Worm (Caenorhabditis elegans) whole organism, L4 larva: ENCODE measurements around the gene ZK637.4.

Experiments
- F44E2.7 ChIP-seq: fragments of 200-800 bp; sonication (Bioruptor generic); IDR thresholded peaks from 2 replicates; pipeline ENCODE4 v2.1.2; 2022; ENCODE audit warnings: missing genetic modification characterization, missing compliant biosample characterization
- aha-1 ChIP-seq: fragments of 150-350 bp; peaks from one replicate; lab custom pipeline; 2014; ENCODE audit warnings: missing biosample characterization, missing genetic modification characterization
- arid-1 ChIP-seq: fragments of 200-800 bp; sonication (Bioruptor generic); conservative IDR thresholded peaks from 2 replicates; pipeline ENCODE4 v1.3.6; 2022; ENCODE audit warnings: missing genetic modification reagents, missing genetic modification characterization, missing compliant biosample characterization
- ces-1 ChIP-seq: fragments of 150-350 bp; sonication (generic microtip); optimal IDR thresholded peaks from 4 replicates; lab custom pipeline; 2014; ENCODE audit warnings: missing biosample characterization, missing genetic modification reagents, missing genetic modification characterization
- hlh-30 ChIP-seq: sonication (generic microtip); optimal IDR thresholded peaks from 2 replicates; lab custom pipeline; 2017; ENCODE audit warnings: antibody characterized with exemption, mild to moderate bottlenecking, missing genetic modification characterization, missing compliant biosample characterization; ENCODE audit not compliant: insufficient read depth
- lin-13 ChIP-seq: fragments of 150-350 bp; optimal IDR thresholded peaks from 2 replicates; lab custom pipeline; 2014; ENCODE audit warnings: missing biosample characterization, missing genetic modification reagents, missing genetic modification characterization
- lin-29 ChIP-seq: fragments of 200-800 bp; sonication (Bioruptor generic); IDR thresholded peaks from 2 replicates; pipeline ENCODE4 v1.3.6; 2022; ENCODE audit warnings: missing genetic modification reagents, missing genetic modification characterization, missing compliant biosample characterization
- mes-2 ChIP-seq: sonication (generic microtip); optimal IDR thresholded peaks from 2 replicates; lab custom pipeline; 2016; ENCODE audit warnings: missing genotype, mild to moderate bottlenecking, missing genetic modification characterization, missing compliant biosample characterization; ENCODE audit not compliant: poor library complexity, severe bottlenecking
- nhr-76 ChIP-seq: fragments of 150-350 bp; optimal IDR thresholded peaks from 2 replicates; lab custom pipeline; 2014; ENCODE audit warnings: missing biosample characterization, missing genetic modification characterization
- pqm-1 ChIP-seq: sonication (generic microtip); optimal IDR thresholded peaks from 2 replicates; lab custom pipeline; 2017; ENCODE audit warnings: missing biosample characterization, missing genetic modification characterization
- unc-62 ChIP-seq, 3 experiments: fragments of 150-350 bp in 1 of 3; sonication (generic microtip); optimal IDR thresholded peaks in 2 of 3; peaks in 1 of 3; 1 replicate in 1 of 3; 2 replicates in 2 of 3; lab custom pipeline; 2014 to 2017; ENCODE audit warnings: missing biosample characterization in 3 of 3, missing genetic modification characterization in 3 of 3, missing genetic modification reagents in 3 of 3, missing genotype in 1 of 3
- zag-1 ChIP-seq: fragments of 150-350 bp; optimal IDR thresholded peaks from 2 replicates; lab custom pipeline; 2014; ENCODE audit warnings: missing biosample characterization, missing genetic modification characterization
- ztf-11 ChIP-seq: fragments of 150-350 bp; optimal IDR thresholded peaks from 2 replicates; lab custom pipeline; 2014; ENCODE audit warnings: missing biosample characterization, missing genetic modification characterization

ce11 chrIII:8923240-8923734 is 29.7 kb downstream of the ZK637.4 start, which contains the start of gene glb-1:
- TF ChIP-seq mes-2 (no peak), lin-13 (GFP tag; lab: Kevin White, UChicago) (no peak), unc-62 (GFP tag; optimal IDR thresholded peaks at IDR 0.05 in 1 of 2; lab: Kevin White, UChicago) (no peak), unc-62 (tag; optimal IDR thresholded peaks at IDR 0.05; lab: Kevin White, UChicago) (no peak), F44E2.7 (GFP tag; lab: Robert Waterston, UW) (no peak), ces-1 (GFP tag; lab: Kevin White, UChicago) (no peak), hlh-30 (tag; lab: Kevin White, UChicago) (no peak), pqm-1 (tag; lab: Kevin White, UChicago) (no peak), zag-1 (tag; lab: Kevin White, UChicago) (no peak), ztf-11 (tag; lab: Kevin White, UChicago) (no peak), aha-1 (tag; lab: Kevin White, UChicago) (peak; percentile 29), arid-1 (GFP tag; lab: Robert Waterston, UW) (no peak), nhr-76 (tag; lab: Kevin White, UChicago) (no peak), lin-29 (GFP tag; lab: Robert Waterston, UW) (no peak)
